Fruit fly (Drosophila melanogaster) Kc167 (cell line): Measurements from ENCODE around the gene CG42537.

Experiments
- Myc ChIP-seq: fragments of >200 bp; optimal IDR thresholded peaks from 2 replicates; lab custom pipeline; 2017; ENCODE audit warnings: missing external identifiers
- Sin3A ChIP-seq: fragments of >200 bp; optimal IDR thresholded peaks from 2 replicates; lab custom pipeline; 2018; ENCODE audit warnings: missing external identifiers
- h ChIP-seq: fragments of >200 bp; optimal IDR thresholded peaks from 3 replicates; lab custom pipeline; 2018; ENCODE audit warnings: missing external identifiers
- insv ChIP-seq: fragments of >200 bp; optimal IDR thresholded peaks from 3 replicates; lab custom pipeline; 2018; ENCODE audit warnings: missing external identifiers
- psq ChIP-seq: fragments of >200 bp; optimal IDR thresholded peaks from 2 replicates; lab custom pipeline; 2017; ENCODE audit warnings: missing external identifiers
- ttk ChIP-seq: sonication (Bioruptor generic); optimal IDR thresholded peaks from 2 replicates; lab custom pipeline; 2017; ENCODE audit warnings: missing external identifiers

The CG42537 gene

DNA sequence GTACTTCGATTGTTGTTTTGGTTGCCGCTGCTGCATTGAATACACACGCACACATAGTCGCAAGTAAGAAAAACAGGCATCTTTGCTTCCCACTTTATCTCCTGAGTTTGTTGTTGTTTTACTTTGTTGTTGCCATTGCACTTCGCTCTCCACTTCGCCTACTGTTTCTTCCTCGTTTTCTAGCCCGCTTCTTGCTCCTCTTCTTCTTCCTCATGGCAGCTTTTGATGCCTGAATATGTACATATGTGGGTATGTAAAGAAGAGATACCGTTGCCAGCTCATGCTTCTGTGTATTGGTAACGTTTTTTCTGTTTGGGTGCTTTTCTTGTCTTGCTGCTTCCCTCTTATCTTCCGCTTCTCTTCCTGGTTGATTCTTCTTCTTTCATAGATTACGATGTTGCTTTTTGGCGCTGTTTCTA is 31.6 kb downstream of the CG42537 start:
- TF ChIP-seq insv (lab: Kevin White, UChicago) = no peak
- no peak for TF ChIP-seq Sin3A (lab: Kevin White, UChicago)
- TF ChIP-seq Myc (lab: Kevin White, UChicago) = no peak
- TF ChIP-seq h (lab: Kevin White, UChicago) = no peak
- no peak for TF ChIP-seq psq (lab: Kevin White, UChicago)
- no peak for TF ChIP-seq ttk (lab: Kevin White, UChicago)

DNA sequence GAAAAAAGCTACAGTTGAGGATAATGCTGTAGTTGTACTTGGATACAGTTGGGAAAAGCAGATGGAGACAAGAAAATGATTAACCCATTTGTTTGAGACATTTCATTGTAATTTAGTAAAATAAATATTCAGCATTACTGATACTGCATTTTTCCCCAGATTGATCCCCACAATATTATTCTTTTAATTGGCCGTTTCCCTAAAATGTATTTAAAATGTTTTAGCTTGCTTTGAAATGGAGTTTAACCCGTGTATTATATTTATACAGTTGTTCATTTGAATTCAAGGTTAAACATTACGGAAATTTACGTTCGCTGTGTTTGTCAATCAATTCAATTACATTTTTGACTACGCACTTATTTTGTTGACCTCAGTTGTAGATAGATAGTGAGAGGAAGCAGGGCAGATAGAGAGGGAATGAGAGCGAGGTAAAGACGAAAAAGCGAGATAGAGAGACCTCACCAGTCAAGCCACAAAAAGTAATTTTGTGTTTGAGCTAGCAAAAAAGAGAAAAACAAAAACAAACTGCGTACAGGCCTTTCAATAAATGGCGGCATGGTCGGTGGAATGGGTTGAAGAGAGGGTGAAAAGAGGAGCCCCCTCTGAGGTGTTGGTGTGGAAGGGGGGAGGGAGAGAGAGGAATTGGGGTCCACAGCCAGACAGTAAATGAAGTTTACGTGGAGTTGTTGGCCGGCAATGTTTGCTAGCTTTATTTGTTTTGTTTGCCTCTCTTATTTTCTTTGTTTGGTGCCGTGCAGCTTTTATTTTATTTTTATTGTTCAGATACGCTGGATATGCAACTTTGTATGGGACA is 33.0 kb downstream of the CG42537 start:
- TF ChIP-seq h (lab: Kevin White, UChicago) (no peak), Sin3A (lab: Kevin White, UChicago) (no peak), ttk (lab: Kevin White, UChicago) (no peak), psq (lab: Kevin White, UChicago) (no peak), Myc (lab: Kevin White, UChicago) (no peak), insv (lab: Kevin White, UChicago) (no peak)

DNA sequence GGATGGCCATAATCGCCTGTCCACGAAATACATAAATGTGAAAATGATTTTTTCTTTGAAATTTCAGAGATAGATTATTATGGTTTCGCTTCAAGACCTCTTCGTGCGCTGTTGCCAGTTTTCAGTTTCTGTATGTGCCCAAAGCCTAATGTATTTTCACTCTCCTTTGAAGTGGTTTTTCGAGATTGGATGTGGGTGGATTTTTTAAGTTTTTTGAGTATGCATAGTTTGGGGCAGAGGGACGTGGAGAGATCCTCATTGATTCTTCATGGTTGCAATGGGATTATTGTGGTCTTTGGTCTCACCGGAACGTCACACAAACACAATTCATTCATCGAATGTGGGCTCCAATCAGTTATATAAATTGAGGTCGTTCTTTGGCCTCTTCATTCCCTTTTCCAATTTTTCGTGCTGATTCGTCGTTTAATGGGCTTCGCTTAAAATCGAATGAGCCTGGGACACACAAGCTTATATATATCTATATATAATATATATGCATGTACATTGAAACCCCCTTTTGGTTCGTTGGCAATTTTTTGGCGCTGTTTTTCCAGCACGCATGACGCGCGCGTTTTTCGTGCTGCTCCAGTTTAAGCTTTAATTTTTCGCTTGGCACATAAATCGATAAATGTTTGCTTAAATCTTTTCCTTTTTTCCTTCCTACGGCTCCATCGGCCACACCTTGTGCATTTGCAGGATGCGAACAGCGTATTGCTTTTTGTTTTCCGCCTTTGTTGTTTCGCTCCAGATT is 34.0 kb downstream of the CG42537 start:
- no peak for TF ChIP-seq h (lab: Kevin White, UChicago)
- no peak for TF ChIP-seq Myc (lab: Kevin White, UChicago)
- no peak for TF ChIP-seq ttk (lab: Kevin White, UChicago)
- no peak for TF ChIP-seq Sin3A (lab: Kevin White, UChicago)
- TF ChIP-seq insv (lab: Kevin White, UChicago) = no peak
- TF ChIP-seq psq (lab: Kevin White, UChicago) = no peak

DNA sequence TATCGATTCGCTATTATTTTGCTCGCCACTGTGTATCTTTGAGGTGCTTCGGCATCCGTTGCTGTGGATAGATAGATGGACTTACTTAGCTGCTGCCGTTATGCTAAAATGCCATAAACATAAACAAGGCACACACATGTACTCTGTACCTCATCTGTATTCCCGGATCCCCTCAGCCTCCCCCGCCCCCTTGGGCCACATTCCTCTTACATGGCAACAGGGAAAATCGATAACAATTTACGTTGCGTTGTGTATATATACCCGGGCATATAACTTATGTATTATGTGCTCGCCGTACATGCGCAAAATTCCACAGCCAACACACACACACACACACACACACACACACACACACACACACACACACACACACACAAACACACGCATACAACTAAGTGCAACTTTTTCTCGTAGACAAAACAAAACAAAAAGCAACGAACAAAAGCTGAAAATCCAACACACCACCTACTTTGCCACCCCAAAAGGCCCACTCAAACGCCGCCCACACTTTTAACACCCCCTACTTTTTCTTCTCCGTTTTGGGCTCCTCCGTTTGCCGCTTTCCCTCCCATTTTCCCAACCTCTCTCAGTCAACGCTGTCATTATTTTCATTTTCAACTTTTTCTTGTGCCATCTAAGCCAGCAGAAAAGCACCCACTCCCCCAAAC is 36.3 kb downstream of the CG42537 start:
- no peak for TF ChIP-seq ttk (lab: Kevin White, UChicago)
- TF ChIP-seq insv (lab: Kevin White, UChicago) = no peak
- TF ChIP-seq psq (lab: Kevin White, UChicago) = no peak
- TF ChIP-seq Myc (lab: Kevin White, UChicago) = no peak
- TF ChIP-seq h (lab: Kevin White, UChicago) = no peak
- no peak for TF ChIP-seq Sin3A (lab: Kevin White, UChicago)

DNA sequence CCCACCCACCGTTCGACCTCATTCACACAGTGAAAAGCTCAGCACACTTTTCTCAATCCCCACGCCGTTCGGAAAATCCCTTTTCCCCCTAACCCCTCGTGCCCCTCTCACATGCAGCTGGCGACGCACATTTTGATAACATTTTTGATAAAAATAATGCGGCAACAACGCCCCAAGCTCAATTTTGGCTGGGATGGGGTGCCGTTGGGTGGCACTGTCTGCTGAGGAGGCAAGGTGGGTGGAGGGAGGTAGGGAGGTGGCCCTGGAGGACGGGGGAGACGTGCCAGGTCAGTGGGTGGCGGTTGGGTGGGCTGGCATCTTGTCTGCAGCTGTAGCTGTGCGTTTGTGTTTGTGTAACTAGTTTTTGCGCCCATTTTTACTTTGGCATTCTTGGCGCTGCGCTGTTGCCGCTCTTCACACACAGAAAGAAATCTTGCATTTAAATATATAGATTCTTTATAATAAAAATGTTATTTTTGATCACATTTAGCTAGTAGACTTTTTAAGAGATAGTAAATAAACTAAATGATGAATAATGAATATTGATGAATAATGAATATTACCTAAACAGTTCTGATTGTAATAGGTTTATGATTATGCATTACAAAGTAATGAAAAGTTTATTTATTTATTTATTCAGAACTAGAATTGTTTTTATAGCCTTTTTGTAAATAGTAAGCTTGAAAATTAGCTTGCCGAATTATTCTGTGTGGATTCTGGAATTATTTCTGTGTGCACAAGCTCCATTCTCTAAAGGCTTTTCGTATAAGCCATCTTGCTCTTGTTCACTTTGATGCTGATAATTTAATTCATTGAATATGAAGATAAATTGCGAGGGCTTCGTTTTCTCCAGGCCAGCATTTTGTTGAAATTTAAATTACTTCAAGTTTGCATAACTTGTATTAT is 37.1 kb downstream of the CG42537 start:
- no peak for TF ChIP-seq ttk (lab: Kevin White, UChicago)
- no peak for TF ChIP-seq psq (lab: Kevin White, UChicago)
- no peak for TF ChIP-seq Sin3A (lab: Kevin White, UChicago)
- no peak for TF ChIP-seq Myc (lab: Kevin White, UChicago)
- no peak for TF ChIP-seq insv (lab: Kevin White, UChicago)
- no peak for TF ChIP-seq h (lab: Kevin White, UChicago)

DNA sequence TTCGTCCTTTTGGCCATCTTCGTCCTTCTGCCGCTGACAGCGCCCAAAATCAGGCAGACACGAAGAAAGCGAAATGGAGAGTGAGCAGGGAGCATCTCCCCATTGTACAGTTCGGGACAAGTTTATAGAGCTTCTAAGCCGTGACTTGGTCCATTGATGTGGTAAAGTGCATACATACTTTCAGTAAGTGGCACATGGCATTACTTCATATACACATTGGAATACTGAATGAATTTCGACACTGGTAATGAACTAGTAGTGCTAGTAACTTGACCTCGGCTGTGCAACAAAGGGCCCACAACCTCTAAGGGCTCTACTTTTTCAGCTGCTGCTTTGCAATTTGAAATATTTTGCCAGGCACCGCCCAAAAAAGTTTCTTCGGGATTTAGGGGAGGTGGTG is 38.6 kb downstream of the CG42537 start:
- no peak for TF ChIP-seq insv (lab: Kevin White, UChicago)
- no peak for TF ChIP-seq Sin3A (lab: Kevin White, UChicago)
- TF ChIP-seq Myc (lab: Kevin White, UChicago) = no peak

DNA sequence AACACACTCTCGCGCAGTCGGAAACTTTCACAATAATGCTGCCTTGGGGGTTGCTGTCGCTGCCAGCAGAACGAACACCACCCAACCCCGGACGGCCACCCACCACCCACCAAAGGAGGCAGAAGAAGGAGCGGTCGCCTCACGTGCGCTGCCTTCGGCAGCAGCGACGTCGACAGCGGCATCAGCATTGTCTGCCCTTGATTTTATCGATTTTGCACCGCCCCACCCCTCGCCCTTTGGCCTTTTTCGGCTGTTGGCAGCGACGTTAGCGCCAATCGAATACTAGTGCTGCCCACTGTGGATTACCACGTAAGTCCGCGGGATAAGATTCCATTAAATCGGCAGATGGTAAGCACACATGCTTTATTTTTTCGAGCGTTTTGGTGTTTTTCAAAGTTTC is 41.5 kb downstream of the CG42537 start:
- TF ChIP-seq Sin3A (lab: Kevin White, UChicago) (no peak), ttk (lab: Kevin White, UChicago) (no peak), psq (lab: Kevin White, UChicago) (no peak), h (lab: Kevin White, UChicago) (no peak), insv (lab: Kevin White, UChicago) (no peak), Myc (lab: Kevin White, UChicago) (no peak)

DNA sequence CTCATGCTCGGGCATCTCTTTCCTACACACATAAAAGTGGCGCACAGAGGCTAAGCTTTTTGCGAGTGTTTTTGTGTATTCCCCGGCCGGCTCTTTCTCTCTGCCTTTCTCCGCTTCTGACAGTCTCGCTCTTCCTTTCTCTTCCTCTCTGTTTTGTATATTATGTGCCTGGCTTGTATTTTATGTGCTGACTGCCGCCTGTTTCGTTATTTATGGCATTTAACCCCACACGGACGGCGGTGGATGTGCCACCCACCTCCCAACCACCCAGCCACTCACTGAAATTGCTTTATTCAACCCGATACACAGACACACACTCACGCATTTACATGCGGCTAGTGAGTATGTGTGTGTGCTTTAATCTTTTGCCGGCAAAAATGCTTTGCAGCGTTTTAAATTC is 42.3 kb downstream of the CG42537 start:
- TF ChIP-seq insv (lab: Kevin White, UChicago) (no peak), Myc (lab: Kevin White, UChicago) (no peak), h (lab: Kevin White, UChicago) (no peak), ttk (lab: Kevin White, UChicago) (no peak), Sin3A (lab: Kevin White, UChicago) (no peak), psq (lab: Kevin White, UChicago) (no peak)

DNA sequence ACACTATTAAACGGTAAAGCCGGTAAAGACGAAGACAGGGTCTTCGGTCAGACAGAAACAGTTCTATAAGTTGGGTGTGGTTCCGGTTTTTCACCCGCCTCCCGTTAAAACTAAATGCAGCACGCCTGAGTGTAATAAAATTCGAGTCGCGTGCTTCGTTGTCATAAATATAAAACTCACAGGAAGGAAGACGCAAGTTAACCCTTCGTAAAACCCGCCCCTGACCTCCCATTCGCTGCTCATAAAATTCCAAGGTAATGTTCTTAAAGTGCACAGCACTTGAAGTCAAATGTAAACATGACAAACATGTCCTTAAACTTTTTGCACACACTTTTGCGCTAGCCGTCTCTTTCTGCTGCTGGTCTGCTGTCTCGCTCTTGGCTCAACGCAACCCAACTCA is 43.7 kb downstream of the CG42537 start:
- no peak for TF ChIP-seq ttk (lab: Kevin White, UChicago)
- no peak for TF ChIP-seq insv (lab: Kevin White, UChicago)
- no peak for TF ChIP-seq Sin3A (lab: Kevin White, UChicago)
- no peak for TF ChIP-seq h (lab: Kevin White, UChicago)
- no peak for TF ChIP-seq Myc (lab: Kevin White, UChicago)
- no peak for TF ChIP-seq psq (lab: Kevin White, UChicago)

DNA sequence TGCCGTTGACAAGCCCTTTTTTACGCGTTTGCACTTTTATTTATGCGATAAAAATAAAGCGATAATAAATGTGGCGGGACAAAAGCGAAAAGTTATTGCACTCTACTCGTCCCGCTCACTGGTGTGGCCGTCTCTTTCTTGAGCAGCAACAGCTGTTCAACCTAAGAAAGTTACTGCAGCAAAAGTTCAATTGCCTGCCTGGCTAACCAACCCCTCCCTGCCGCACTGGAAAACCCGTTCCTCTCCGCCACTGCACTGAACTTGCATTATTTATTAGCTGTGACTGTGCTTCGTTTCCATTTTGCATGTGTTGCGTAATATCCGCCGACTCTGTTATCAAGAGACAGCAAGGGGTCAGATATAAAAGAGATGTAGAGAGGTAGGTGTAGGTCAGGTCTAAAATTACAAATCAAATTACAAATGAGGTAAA is 44.1 kb downstream of the CG42537 start:
- TF ChIP-seq Myc (lab: Kevin White, UChicago) (no peak), Sin3A (lab: Kevin White, UChicago) (no peak), insv (lab: Kevin White, UChicago) (no peak), h (lab: Kevin White, UChicago) (no peak)
